Fruit fly (Drosophila melanogaster): Measurements from ENCODE around the gene CG5245.

Gene CG5245

dm6 chr3R:12401672-12402296 is 27.6 kb upstream of the CG5245 start, which contains the start of gene DNAlig3 (continued):
- TF ChIP-seq zen2 (GFP tag; IDR thresholded peaks at IDR 0.05; ENCODE audit: partially characterized antibody): peak; percentile 68; the same call in 2 of the 3 replicates
- TF ChIP-seq H2.0 (GFP tag; IDR thresholded peaks at IDR 0.05): no peak
- TF ChIP-seq odd (GFP tag; optimal IDR thresholded peaks at IDR 0.05): no peak
- peak; percentile 27 for TF ChIP-seq gfzf (GFP tag; optimal IDR thresholded peaks at IDR 0.05)
- no peak for TF ChIP-seq Ets97D (GFP tag; optimal IDR thresholded peaks at IDR 0.05)
- no peak for TF ChIP-seq BtbVII (GFP tag; optimal IDR thresholded peaks at IDR 0.05)
- TF ChIP-seq CG34224 (GFP tag; IDR thresholded peaks at IDR 0.05; ENCODE audit: partially characterized antibody): peak; percentile 57
- TF ChIP-seq lbe (GFP tag; optimal IDR thresholded peaks at IDR 0.05): no peak
- no peak for TF ChIP-seq tup (GFP tag; optimal IDR thresholded peaks at IDR 0.05)
- no peak for TF ChIP-seq CG6175 (GFP tag; IDR thresholded peaks at IDR 0.05)
- TF ChIP-seq hbn (GFP tag; IDR thresholded peaks at IDR 0.05; ENCODE audit: partially characterized antibody): peak; percentile 48
- no peak for TF ChIP-seq CG10274 (GFP tag; optimal IDR thresholded peaks at IDR 0.05)
- TF ChIP-seq z (GFP tag; IDR thresholded peaks at IDR 0.05): no peak
- no peak for TF ChIP-seq mld (GFP tag; IDR thresholded peaks at IDR 0.05; ENCODE audit: partially characterized antibody)
- no peak for TF ChIP-seq PHDP (tag; optimal IDR thresholded peaks at IDR 0.05)
- TF ChIP-seq run (tag; optimal IDR thresholded peaks at IDR 0.05): no peak
- peak; percentile 32 for TF ChIP-seq sens (GFP tag)
- peak; percentile 79 for TF ChIP-seq CG15514 (GFP tag; optimal IDR thresholded peaks at IDR 0.05)
- no peak for TF ChIP-seq CG15269 (tag; optimal IDR thresholded peaks at IDR 0.05)
- TF ChIP-seq Med (GFP tag): peak; percentile 42
- TF ChIP-seq CG10654 (GFP tag; optimal IDR thresholded peaks at IDR 0.05): no peak
- no peak for TF ChIP-seq Camta (GFP tag; optimal IDR thresholded peaks at IDR 0.05)
- TF ChIP-seq kni (GFP tag; optimal IDR thresholded peaks at IDR 0.05): peak; percentile 44
- TF ChIP-seq CG7357 (GFP tag; IDR thresholded peaks at IDR 0.05): no peak
- no peak for TF ChIP-seq Hr39 (optimal IDR thresholded peaks at IDR 0.05)
- TF ChIP-seq stc (GFP tag; IDR thresholded peaks at IDR 0.05): no peak
- no peak for TF ChIP-seq CG2875 (GFP tag; optimal IDR thresholded peaks at IDR 0.05)
- peak; percentile 23 for TF ChIP-seq MESR4 (GFP tag; optimal IDR thresholded peaks at IDR 0.05)
- TF ChIP-seq CG13123 (GFP tag; optimal IDR thresholded peaks at IDR 0.05): no peak
- TF ChIP-seq kah (GFP tag; optimal IDR thresholded peaks at IDR 0.05): peak; percentile 1
- peak; percentile 68 for TF ChIP-seq pzg (GFP tag; optimal IDR thresholded peaks at IDR 0.05)
- peak; percentile 33; the same call in 1 of the 2 replicates for TF ChIP-seq Bgb (GFP tag; IDR thresholded peaks at IDR 0.05; ENCODE audit: partially characterized antibody)
- TF ChIP-seq CG30403 (GFP tag; optimal IDR thresholded peaks at IDR 0.05): no peak
- TF ChIP-seq bcd (GFP tag; optimal IDR thresholded peaks at IDR 0.05): no peak
- TF ChIP-seq CG3281 (GFP tag; optimal IDR thresholded peaks at IDR 0.05): no peak
- TF ChIP-seq ci (GFP tag; IDR thresholded peaks at IDR 0.05): peak; percentile 49; the same call in 1 of the 3 replicates
- peak; percentile 52; the same call in 1 of the 2 replicates for TF ChIP-seq amos (GFP tag; IDR thresholded peaks at IDR 0.05; ENCODE audit: partially characterized antibody)
- no peak for TF ChIP-seq pfk (GFP tag; optimal IDR thresholded peaks at IDR 0.05)
- peak; percentile 40; the same call in 1 of the 2 replicates for TF ChIP-seq Dref (GFP tag; IDR thresholded peaks at IDR 0.05)
- no peak for TF ChIP-seq nmo (GFP tag; optimal IDR thresholded peaks at IDR 0.05)
- TF ChIP-seq Hmr (GFP tag; optimal IDR thresholded peaks at IDR 0.05): no peak
- TF ChIP-seq fru (optimal IDR thresholded peaks at IDR 0.05): no peak
- peak; percentile 89 for TF ChIP-seq E2f2 (GFP tag; IDR thresholded peaks at IDR 0.05)
- no peak for TF ChIP-seq fu2 (GFP tag; optimal IDR thresholded peaks at IDR 0.05)
- TF ChIP-seq sens-2 (GFP tag; IDR thresholded peaks at IDR 0.05): no peak
- TF ChIP-seq CG7839 (tag; optimal IDR thresholded peaks at IDR 0.05): no peak
- TF ChIP-seq wek (GFP tag; optimal IDR thresholded peaks at IDR 0.05): no peak
- TF ChIP-seq HLHmδ (GFP tag; optimal IDR thresholded peaks at IDR 0.05): peak; percentile 65
- TF ChIP-seq toy (GFP tag; IDR thresholded peaks at IDR 0.05): no peak
- TF ChIP-seq sqz (GFP tag; optimal IDR thresholded peaks at IDR 0.05): no peak

Data from whole organism, embryonic.